Fruit fly (Drosophila melanogaster): ENCODE data around the gene CG13403.

Gene CG13403

DNA sequence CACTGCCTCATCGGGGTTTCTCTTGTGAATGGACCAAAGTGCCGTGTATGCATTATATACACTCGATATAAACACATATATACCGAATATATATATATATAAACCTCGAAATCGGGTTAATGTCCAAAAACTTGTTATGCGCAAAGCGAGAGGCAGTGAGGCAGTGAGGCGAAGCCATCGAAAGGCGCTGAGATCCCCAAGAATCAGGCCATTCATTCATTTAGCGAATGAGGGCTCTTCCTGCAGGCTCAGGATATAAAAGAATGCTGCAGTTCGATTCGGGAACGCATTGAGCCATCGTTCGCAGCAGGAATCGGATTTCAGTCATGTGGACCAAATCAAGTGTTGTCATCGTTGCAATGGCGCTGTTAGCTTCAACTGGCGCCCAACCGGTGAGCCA, 4.9 kb downstream of the CG13403 start, which contains the start of gene CG12481:
TSS of gene CG12481 (plus strand) at position 301 of the 400 bp plus-strand sequence.
- TF ChIP-seq CG8478 (optimal IDR thresholded peaks at IDR 0.05), result no peak
- no peak for TF ChIP-seq psq (optimal IDR thresholded peaks at IDR 0.05)
- no peak for TF ChIP-seq usp (GFP tag; optimal IDR thresholded peaks at IDR 0.05)
- no peak for TF ChIP-seq Dll (optimal IDR thresholded peaks at IDR 0.05)
- no peak for TF ChIP-seq pan (optimal IDR thresholded peaks at IDR 0.05)
- TF ChIP-seq EcR (GFP tag; optimal IDR thresholded peaks at IDR 0.05), result no peak

- TF ChIP-seq EcR (GFP tag; optimal IDR thresholded peaks at IDR 0.05) (no peak), usp (GFP tag; optimal IDR thresholded peaks at IDR 0.05) (no peak), psq (optimal IDR thresholded peaks at IDR 0.05) (no peak), pan (optimal IDR thresholded peaks at IDR 0.05) (no peak), Dll (optimal IDR thresholded peaks at IDR 0.05) (no peak), CG8478 (optimal IDR thresholded peaks at IDR 0.05) (no peak)
Observed at dm6 chrX:14184062-14184611, 7.7 kb downstream of the CG13403 start, which contains the start of gene CG32603. CG32603 (plus strand) TSS chrX:14184561.

DNA sequence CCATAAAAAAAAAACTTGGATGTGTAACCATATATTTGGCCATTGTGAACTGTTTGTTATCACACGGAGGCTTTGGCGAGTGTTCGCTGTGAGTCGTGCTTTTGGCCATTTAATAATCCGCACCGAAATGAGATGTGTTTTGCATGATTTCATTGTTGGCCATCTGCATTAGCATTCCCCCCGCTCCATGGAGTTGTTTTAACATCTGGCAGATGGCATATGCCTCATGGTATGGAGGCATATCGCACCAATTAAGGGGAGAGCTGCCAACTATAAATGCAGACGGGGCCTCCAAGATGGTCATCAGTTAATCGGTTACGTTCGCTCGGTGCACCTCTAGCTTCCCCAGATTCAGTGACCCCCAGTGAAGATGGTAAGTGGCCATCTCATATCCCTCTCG, 11.1 kb downstream of the CG13403 start, which contains the start of gene CG11584:
TSS of gene CG11584 (plus strand) at position 301 of the 400 bp plus-strand sequence.
- TF ChIP-seq pan (optimal IDR thresholded peaks at IDR 0.05) (no peak), EcR (GFP tag; optimal IDR thresholded peaks at IDR 0.05) (no peak), Dll (optimal IDR thresholded peaks at IDR 0.05) (no peak), usp (GFP tag; optimal IDR thresholded peaks at IDR 0.05) (no peak), psq (optimal IDR thresholded peaks at IDR 0.05) (no peak), CG8478 (optimal IDR thresholded peaks at IDR 0.05) (no peak)

DNA sequence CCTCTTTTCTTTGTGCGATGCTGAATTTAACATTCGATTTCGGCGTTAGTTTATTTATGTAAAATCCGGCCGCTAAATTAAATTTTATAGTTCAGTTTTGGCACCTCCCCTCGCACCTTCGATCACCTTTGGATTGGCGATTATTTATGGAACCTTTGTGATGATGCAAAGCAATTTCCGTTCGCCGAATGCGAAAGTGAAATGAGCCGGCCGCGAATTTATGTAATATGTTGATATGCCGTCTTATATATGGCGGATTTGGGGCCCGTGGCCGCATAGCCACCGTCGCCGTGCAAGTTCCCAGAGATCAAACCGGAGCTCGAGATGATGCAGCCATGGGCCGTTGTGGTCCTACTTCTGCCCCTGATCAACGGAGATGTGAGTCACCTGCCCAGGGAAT, 15.2 kb downstream of the CG13403 start, which contains the start of gene CG11581:
TSS of gene CG11581 (plus strand) at position 301 of the 400 bp plus-strand sequence.
- TF ChIP-seq psq (optimal IDR thresholded peaks at IDR 0.05) (no peak), CG8478 (optimal IDR thresholded peaks at IDR 0.05) (no peak), EcR (GFP tag; optimal IDR thresholded peaks at IDR 0.05) (no peak)

dm6 chrX:14175663-14176062, 16.2 kb downstream of the CG13403 start:
- TF ChIP-seq EcR (GFP tag; optimal IDR thresholded peaks at IDR 0.05), result no peak

- no peak for TF ChIP-seq psq (optimal IDR thresholded peaks at IDR 0.05)
- no peak for TF ChIP-seq Dll (optimal IDR thresholded peaks at IDR 0.05)
- no peak for TF ChIP-seq EcR (GFP tag; optimal IDR thresholded peaks at IDR 0.05)
- TF ChIP-seq usp (GFP tag; optimal IDR thresholded peaks at IDR 0.05), result no peak
- TF ChIP-seq CG8478 (optimal IDR thresholded peaks at IDR 0.05), result no peak
- TF ChIP-seq pan (optimal IDR thresholded peaks at IDR 0.05), result no peak
Observed at dm6 chrX:14174456-14174855, 17.4 kb downstream of the CG13403 start, which contains the start of gene CG1368. CG1368 (plus strand) TSS chrX:14174756.

DNA sequence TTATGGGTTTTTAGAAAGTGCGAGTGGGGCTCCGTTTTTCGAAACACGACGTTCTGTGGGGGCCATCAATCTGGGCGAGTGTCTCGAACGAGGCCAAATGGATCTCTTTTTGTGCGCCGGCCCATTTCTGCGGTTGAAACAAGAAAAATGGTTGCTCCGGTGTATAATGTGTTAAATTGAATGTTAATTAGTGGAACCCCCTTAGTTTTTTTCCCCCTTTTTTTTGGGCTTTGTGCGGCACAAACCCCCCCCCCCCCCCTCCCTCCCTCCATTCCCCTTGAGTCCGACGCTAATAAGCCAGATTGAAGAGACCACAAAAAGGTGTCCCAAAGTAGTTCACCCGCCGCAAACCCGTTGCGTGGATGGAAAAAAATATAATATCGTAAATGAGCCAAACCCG, 18.2 kb downstream of the CG13403 start:
- TF ChIP-seq EcR (GFP tag; optimal IDR thresholded peaks at IDR 0.05) (no peak), Dll (optimal IDR thresholded peaks at IDR 0.05) (no peak), usp (GFP tag; optimal IDR thresholded peaks at IDR 0.05) (no peak), CG8478 (optimal IDR thresholded peaks at IDR 0.05) (no peak), psq (optimal IDR thresholded peaks at IDR 0.05) (no peak), pan (optimal IDR thresholded peaks at IDR 0.05) (no peak)

DNA sequence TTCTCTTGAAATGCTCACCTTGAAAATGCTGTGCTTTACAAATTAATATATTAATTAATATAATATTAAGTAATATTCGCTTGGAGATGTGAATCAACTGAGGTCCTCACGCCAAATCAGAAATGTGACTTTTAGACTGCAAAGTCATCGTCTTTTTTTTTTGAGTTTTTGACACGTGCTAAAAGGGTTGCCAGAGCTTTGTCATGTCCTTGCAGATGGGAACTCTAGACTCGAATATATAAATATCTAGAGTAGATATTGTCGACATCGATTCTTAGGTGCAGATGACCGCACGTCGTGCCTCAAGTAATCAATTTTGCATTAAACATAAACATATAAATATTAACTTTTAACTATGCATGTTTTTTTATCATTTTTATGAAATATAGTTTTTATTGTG, 19.3 kb downstream of the CG13403 start, which contains the start of gene betaNACtes1:
TSS of gene betaNACtes1 (minus strand) at position 101 of the 400 bp plus-strand sequence.
- TF ChIP-seq EcR (GFP tag; optimal IDR thresholded peaks at IDR 0.05), result no peak
- no peak for TF ChIP-seq Dll (optimal IDR thresholded peaks at IDR 0.05)
- TF ChIP-seq psq (optimal IDR thresholded peaks at IDR 0.05), result no peak
- no peak for TF ChIP-seq pan (optimal IDR thresholded peaks at IDR 0.05)
- no peak for TF ChIP-seq CG8478 (optimal IDR thresholded peaks at IDR 0.05)
- TF ChIP-seq usp (GFP tag; optimal IDR thresholded peaks at IDR 0.05), result no peak

DNA sequence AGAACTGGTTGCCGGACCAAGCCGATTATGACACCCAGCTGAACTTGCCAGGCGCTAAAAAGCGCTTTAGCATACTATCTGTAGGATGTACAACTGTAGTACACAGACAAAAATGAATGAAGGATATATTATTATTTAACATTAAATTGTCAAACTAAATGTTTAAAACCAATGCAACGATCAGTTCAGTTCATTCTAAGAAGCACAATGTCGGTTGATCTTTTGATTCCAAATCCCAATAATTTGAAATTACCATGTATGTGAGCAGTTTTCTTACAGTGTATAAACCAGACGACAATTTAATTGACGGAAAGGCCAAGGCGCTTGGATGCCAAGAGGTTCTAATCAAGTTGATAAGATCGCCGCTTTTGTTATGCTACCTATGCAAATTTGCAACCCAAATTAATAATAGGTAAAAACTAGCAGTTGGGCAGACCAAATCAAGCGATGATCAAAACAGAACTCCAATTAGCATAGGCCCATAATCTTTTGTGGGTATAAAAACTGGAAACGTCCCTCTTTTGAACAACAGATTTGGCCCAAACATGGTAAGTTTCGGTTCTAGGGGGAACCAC, 22.7 kb downstream of the CG13403 start, which contains the start of gene CG12480:
TSS of gene CG12480 (plus strand) at position 525 of the 575 bp plus-strand sequence.
- TF ChIP-seq usp (GFP tag; optimal IDR thresholded peaks at IDR 0.05) (no peak), pan (optimal IDR thresholded peaks at IDR 0.05) (no peak), EcR (GFP tag; optimal IDR thresholded peaks at IDR 0.05) (no peak)

- TF ChIP-seq pan (optimal IDR thresholded peaks at IDR 0.05) (no peak), Dll (optimal IDR thresholded peaks at IDR 0.05) (no peak), CG8478 (optimal IDR thresholded peaks at IDR 0.05) (no peak), usp (GFP tag; optimal IDR thresholded peaks at IDR 0.05) (no peak), EcR (GFP tag; optimal IDR thresholded peaks at IDR 0.05) (no peak), psq (optimal IDR thresholded peaks at IDR 0.05) (no peak)
Observed at dm6 chrX:14153689-14154088, 38.1 kb downstream of the CG13403 start.

dm6 chrX:14151906-14152305, 39.9 kb downstream of the CG13403 start, which contains the start of gene CG12479:
CG12479 (minus strand) TSS chrX:14152006.
- TF ChIP-seq CG8478 (optimal IDR thresholded peaks at IDR 0.05) (no peak), pan (optimal IDR thresholded peaks at IDR 0.05) (no peak), EcR (GFP tag; optimal IDR thresholded peaks at IDR 0.05) (no peak), Dll (optimal IDR thresholded peaks at IDR 0.05) (no peak)

dm6 chrX:14149312-14149711, 42.5 kb downstream of the CG13403 start:
- TF ChIP-seq usp (GFP tag; optimal IDR thresholded peaks at IDR 0.05) (no peak), psq (optimal IDR thresholded peaks at IDR 0.05) (no peak), EcR (GFP tag; optimal IDR thresholded peaks at IDR 0.05) (no peak), Dll (optimal IDR thresholded peaks at IDR 0.05) (no peak), CG8478 (optimal IDR thresholded peaks at IDR 0.05) (no peak), pan (optimal IDR thresholded peaks at IDR 0.05) (no peak)

dm6 chrX:14148171-14148570, 43.6 kb downstream of the CG13403 start:
- TF ChIP-seq Dll (optimal IDR thresholded peaks at IDR 0.05) (no peak), CG8478 (optimal IDR thresholded peaks at IDR 0.05) (no peak), EcR (GFP tag; optimal IDR thresholded peaks at IDR 0.05) (no peak), usp (GFP tag; optimal IDR thresholded peaks at IDR 0.05) (no peak), pan (optimal IDR thresholded peaks at IDR 0.05) (no peak), psq (optimal IDR thresholded peaks at IDR 0.05) (no peak)
